Worm (Caenorhabditis elegans): ENCODE measurements around the gene ncr-2.

- TF ChIP-seq Y67H2A.10 (GFP tag; conservative IDR thresholded peaks at IDR 0.05) (no peak), hmg-20 (GFP tag; IDR thresholded peaks at IDR 0.05) (no peak), attf-6 (GFP tag; IDR thresholded peaks at IDR 0.05) (no peak), ztf-18 (tag; optimal IDR thresholded peaks at IDR 0.05) (no peak), lin-35 (GFP tag; optimal IDR thresholded peaks at IDR 0.05) (no peak)
Observed at ce11 chrIII:8300860-8301396, 42.8 kb downstream of the ncr-2 start.
